Fruit fly (Drosophila melanogaster): ENCODE measurements around the gene kto.

kto gene

DNA sequence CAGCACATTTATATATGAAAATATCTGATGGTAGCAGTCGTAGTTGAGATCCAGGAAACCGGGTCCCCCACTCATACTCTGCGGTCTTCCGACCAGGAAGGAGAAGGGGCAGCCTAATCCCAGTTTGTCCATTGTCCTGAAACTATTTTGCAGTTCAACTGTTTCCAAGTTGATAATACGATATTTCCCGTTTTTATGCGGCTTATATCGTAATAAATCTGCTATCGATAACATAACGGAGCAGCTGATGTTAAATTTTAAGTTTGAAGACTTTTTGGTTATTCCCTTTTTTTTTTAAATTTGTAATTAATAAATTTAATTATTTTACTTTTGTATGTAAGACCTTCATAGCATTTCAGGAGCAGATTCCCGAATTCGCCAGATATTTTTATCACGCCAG, 35.3 kb upstream of the kto start, which contains the start of gene CG14102 (continued):
- peak; percentile 59 for TF ChIP-seq CG13287 (GFP tag; IDR thresholded peaks at IDR 0.05; ENCODE audit: partially characterized antibody)
- TF ChIP-seq Dref (GFP tag; IDR thresholded peaks at IDR 0.05), result peak; percentile 56
- no peak for TF ChIP-seq CG2712 (tag; optimal IDR thresholded peaks at IDR 0.05)
- TF ChIP-seq Hr51 (GFP tag; optimal IDR thresholded peaks at IDR 0.05), result no peak
- peak; percentile 6 for TF ChIP-seq stwl (tag; optimal IDR thresholded peaks at IDR 0.05)
- TF ChIP-seq crp (GFP tag; optimal IDR thresholded peaks at IDR 0.05), result peak in 1 of 2 experiments; percentile 72
- no peak for TF ChIP-seq CG18599 (GFP tag; optimal IDR thresholded peaks at IDR 0.05)
- 0 out of 3 replicates have a peak, but pooled peaks have one; percentile 9 for TF ChIP-seq mld (GFP tag; IDR thresholded peaks at IDR 0.05; ENCODE audit: partially characterized antibody)
- TF ChIP-seq Opbp (GFP tag; IDR thresholded peaks at IDR 0.05; ENCODE audit: partially characterized antibody), result peak; percentile 50; the same call in 1 of the 3 replicates
- peak; percentile 54; the same call in 2 of the 3 replicates for TF ChIP-seq CG16813 (GFP tag; IDR thresholded peaks at IDR 0.05; ENCODE audit: partially characterized antibody)
- TF ChIP-seq CG7963 (GFP tag; IDR thresholded peaks at IDR 0.05; ENCODE audit: partially characterized antibody), result 0 out of 3 replicates have a peak, but pooled peaks have one; percentile 21
- TF ChIP-seq oc (tag; optimal IDR thresholded peaks at IDR 0.05), result no peak
- peak; percentile 61 for TF ChIP-seq BEAF-32 (GFP tag; optimal IDR thresholded peaks at IDR 0.05)
- no peak for TF ChIP-seq Fer1 (GFP tag; optimal IDR thresholded peaks at IDR 0.05)
- TF ChIP-seq usp (GFP tag; optimal IDR thresholded peaks at IDR 0.05), result no peak
- TF ChIP-seq vnd (GFP tag; IDR thresholded peaks at IDR 0.05; ENCODE audit: partially characterized antibody), result peak; percentile 35; the same call in 1 of the 3 replicates
- TF ChIP-seq Dll (GFP tag; IDR thresholded peaks at IDR 0.05; ENCODE audit: partially characterized antibody), result peak; percentile 78
- TF ChIP-seq E2f2 (GFP tag; IDR thresholded peaks at IDR 0.05), result peak; percentile 13; the same call in 1 of the 2 replicates
- peak; percentile 62 for TF ChIP-seq Doc3 (GFP tag; IDR thresholded peaks at IDR 0.05; ENCODE audit: partially characterized antibody)
- TF ChIP-seq unc-4 (GFP tag; IDR thresholded peaks at IDR 0.05; ENCODE audit: partially characterized antibody), result peak; percentile 67
- TF ChIP-seq zen2 (GFP tag; IDR thresholded peaks at IDR 0.05; ENCODE audit: partially characterized antibody), result peak; percentile 41; the same call in 1 of the 3 replicates
- TF ChIP-seq ken (GFP tag; IDR thresholded peaks at IDR 0.05), result no peak
- peak; percentile 63; the same call in 1 of the 2 replicates for TF ChIP-seq sna (GFP tag; IDR thresholded peaks at IDR 0.05; ENCODE audit: partially characterized antibody)
- TF ChIP-seq hbn (GFP tag; IDR thresholded peaks at IDR 0.05; ENCODE audit: partially characterized antibody), result peak; percentile 70
- peak; percentile 7 for TF ChIP-seq pzg (GFP tag; optimal IDR thresholded peaks at IDR 0.05)

DNA sequence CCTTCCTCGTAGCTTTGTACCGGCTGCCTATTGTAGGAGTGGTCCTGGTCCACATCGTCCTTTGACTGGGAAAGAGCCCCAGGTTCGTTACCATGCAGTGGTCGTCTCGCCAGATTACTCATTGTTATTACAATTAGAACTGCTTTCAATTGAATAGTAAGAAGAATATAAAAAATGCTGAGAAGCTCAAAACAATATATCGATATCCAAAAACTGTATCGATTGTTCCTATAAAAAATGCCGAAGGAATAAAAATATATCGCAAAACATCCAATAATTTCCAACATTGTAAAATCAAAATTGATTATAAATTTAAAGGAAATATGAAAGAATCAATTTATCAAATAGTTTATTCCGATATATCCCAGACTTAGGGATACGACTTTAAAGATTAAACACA, 31.5 kb upstream of the kto start, which contains the start of the genes TORIP and Ccdc58:
Gene TORIP, minus strand, starts transcription at position 173 of the 400 bp plus-strand sequence.
Gene Ccdc58, plus strand, starts transcription at position 274 of the 400 bp plus-strand sequence.
- no peak for TF ChIP-seq cad (GFP tag; optimal IDR thresholded peaks at IDR 0.05)
- no peak for TF ChIP-seq CG7372 (GFP tag; IDR thresholded peaks at IDR 0.05)
- TF ChIP-seq Dip3 (GFP tag; optimal IDR thresholded peaks at IDR 0.05), result no peak
- TF ChIP-seq CG31441 (GFP tag; IDR thresholded peaks at IDR 0.05), result no peak
- 0 out of 4 replicates have a peak, but pooled peaks have one; percentile 21 for TF ChIP-seq chinmo (GFP tag; IDR thresholded peaks at IDR 0.05; ENCODE audit: partially characterized antibody)
- no peak for TF ChIP-seq Trl (optimal IDR thresholded peaks at IDR 0.05)
- TF ChIP-seq Trl (GFP tag; optimal IDR thresholded peaks at IDR 0.05), result no peak
- no peak for TF ChIP-seq H2.0 (GFP tag; IDR thresholded peaks at IDR 0.05)
- TF ChIP-seq CG17912 (GFP tag; optimal IDR thresholded peaks at IDR 0.05), result no peak
- no peak for TF ChIP-seq CG1233 (GFP tag; optimal IDR thresholded peaks at IDR 0.05)
- TF ChIP-seq Rfx (GFP tag; IDR thresholded peaks at IDR 0.05), result no peak
- TF ChIP-seq corto (GFP tag; optimal IDR thresholded peaks at IDR 0.05), result no peak
- TF ChIP-seq vvl (GFP tag; IDR thresholded peaks at IDR 0.05), result no peak
- no peak for TF ChIP-seq CG4404 (GFP tag; IDR thresholded peaks at IDR 0.05)
- no peak for TF ChIP-seq NK7.1 (GFP tag; optimal IDR thresholded peaks at IDR 0.05)
- no peak for TF ChIP-seq CG10366 (GFP tag; IDR thresholded peaks at IDR 0.05)
- TF ChIP-seq CG13296 (GFP tag; optimal IDR thresholded peaks at IDR 0.05), result no peak
- no peak for TF ChIP-seq crc (GFP tag; optimal IDR thresholded peaks at IDR 0.05)
- TF ChIP-seq Nf-YC (tag; optimal IDR thresholded peaks at IDR 0.05), result no peak
- no peak for TF ChIP-seq az2 (GFP tag; optimal IDR thresholded peaks at IDR 0.05)
- no peak; the same call in 1 of the 2 replicates for TF ChIP-seq nerfin-2 (GFP tag; IDR thresholded peaks at IDR 0.05; ENCODE audit: partially characterized antibody)
- no peak for TF ChIP-seq btn (GFP tag; optimal IDR thresholded peaks at IDR 0.05)
- TF ChIP-seq bab2 (GFP tag; optimal IDR thresholded peaks at IDR 0.05), result no peak
- no peak for TF ChIP-seq Nf-YA (GFP tag; IDR thresholded peaks at IDR 0.05)
- peak; percentile 82 for TF ChIP-seq Doc3 (GFP tag; IDR thresholded peaks at IDR 0.05; ENCODE audit: partially characterized antibody)

Data from whole organism, embryonic.